Fruit fly (Drosophila melanogaster) whole organism, embryonic: ENCODE results near the gene CG9498.

ENCODE experiments used
- BEAF-32 ChIP-seq: fragments of 200-800 bp; sonication (Bioruptor generic); optimal IDR thresholded peaks from 3 replicates; lab custom pipeline; 2017; ENCODE audit warnings: missing biosample characterization, missing genetic modification characterization, mild to moderate bottlenecking, moderate library complexity, missing genetic modification reagents
- Bdp1 ChIP-seq: fragments of 200-800 bp; sonication (Bioruptor generic); optimal IDR thresholded peaks from 3 replicates; lab custom pipeline; 2016; ENCODE audit warnings: missing biosample characterization, missing genetic modification characterization
- CG10979 ChIP-seq: fragments of 200-800 bp; sonication (Bioruptor generic); optimal IDR thresholded peaks from 2 replicates; lab custom pipeline; 2018; ENCODE audit warnings: missing biosample characterization, mild to moderate bottlenecking, missing genetic modification characterization, moderate library complexity
- CG12236 ChIP-seq: fragments of 200-800 bp; sonication (Bioruptor generic); optimal IDR thresholded peaks from 2 replicates; lab custom pipeline; 2016; ENCODE audit warnings: missing biosample characterization, missing genetic modification characterization
- CG12299 ChIP-seq: fragments of 200-800 bp; sonication (Bioruptor generic); optimal IDR thresholded peaks from 2 replicates; lab custom pipeline; 2018; ENCODE audit warnings: missing biosample characterization, mild to moderate bottlenecking, missing genetic modification characterization
- CG12942 ChIP-seq: fragments of 200-800 bp; sonication (Bioruptor generic); optimal IDR thresholded peaks from 3 replicates; lab custom pipeline; 2016; ENCODE audit warnings: missing biosample characterization, missing genetic modification characterization
- CG13894 ChIP-seq: fragments of 200-800 bp; sonication (Bioruptor generic); optimal IDR thresholded peaks from 3 replicates; lab custom pipeline; 2018; ENCODE audit warnings: missing biosample characterization, mild to moderate bottlenecking, missing genetic modification characterization, moderate library complexity
- CG14860 ChIP-seq: fragments of 200-800 bp; sonication (Bioruptor generic); IDR thresholded peaks from 3 replicates; pipeline ENCODE4 v1.3.6; 2022; ENCODE audit warnings: missing biosample characterization, missing genetic modification characterization; ENCODE audit not compliant: partially characterized antibody
- CG16813 ChIP-seq: fragments of 200-800 bp; sonication (Bioruptor generic); IDR thresholded peaks from 3 replicates; pipeline ENCODE4 v1.3.6; 2022; ENCODE audit warnings: missing biosample characterization, missing genetic modification characterization; ENCODE audit not compliant: partially characterized antibody
- CG17802 ChIP-seq: fragments of 200-800 bp; sonication (Bioruptor generic); optimal IDR thresholded peaks from 2 replicates; lab custom pipeline; 2018; ENCODE audit warnings: missing biosample characterization, mild to moderate bottlenecking, missing genetic modification characterization, moderate library complexity
- CG18011 ChIP-seq: fragments of 200-800 bp; sonication (Bioruptor generic); optimal IDR thresholded peaks from 2 replicates; lab custom pipeline; 2017; ENCODE audit warnings: missing biosample characterization, missing genetic modification characterization, mild to moderate bottlenecking, moderate library complexity, missing genotype
- CG18262 ChIP-seq: fragments of 200-800 bp; optimal IDR thresholded peaks from 3 replicates; lab custom pipeline; 2019; ENCODE audit warnings: missing biosample characterization, mild to moderate bottlenecking, missing genetic modification characterization, moderate library complexity
- CG2678 ChIP-seq: fragments of 200-800 bp; sonication (Bioruptor generic); optimal IDR thresholded peaks from 3 replicates; lab custom pipeline; 2019; ENCODE audit warnings: missing biosample characterization, mild to moderate bottlenecking, missing genetic modification characterization, moderate library complexity
- CG2875 ChIP-seq: fragments of 200-800 bp; sonication (Bioruptor generic); optimal IDR thresholded peaks from 2 replicates; lab custom pipeline; 2017; ENCODE audit warnings: missing biosample characterization, mild to moderate bottlenecking, missing genetic modification characterization, missing genetic modification reagents
- CG2889 ChIP-seq: fragments of 200-800 bp; sonication (Bioruptor generic); IDR thresholded peaks from 3 replicates; pipeline ENCODE4 v1.3.6; 2022; ENCODE audit warnings: missing biosample characterization, missing genetic modification characterization
- CG34422 ChIP-seq: fragments of 200-800 bp; sonication (Bioruptor generic); IDR thresholded peaks from 3 replicates; pipeline ENCODE4 v1.3.6; 2022; ENCODE audit warnings: missing biosample characterization, missing genetic modification characterization
- CG4424 ChIP-seq: fragments of 200-800 bp; sonication (Bioruptor generic); optimal IDR thresholded peaks from 3 replicates; lab custom pipeline; 2016; ENCODE audit warnings: missing biosample characterization, missing genetic modification characterization
- CG6854 ChIP-seq: fragments of 200-800 bp; sonication (Bioruptor generic); optimal IDR thresholded peaks from 3 replicates; lab custom pipeline; 2017; ENCODE audit warnings: missing biosample characterization, mild to moderate bottlenecking, missing genetic modification characterization
- Deaf1 ChIP-seq: fragments of 200-800 bp; optimal IDR thresholded peaks from 3 replicates; lab custom pipeline; 2019; ENCODE audit warnings: missing biosample characterization, mild to moderate bottlenecking, missing genetic modification characterization, moderate library complexity
- Dll ChIP-seq: fragments of 200-800 bp; sonication (Bioruptor generic); IDR thresholded peaks from 4 replicates; pipeline ENCODE4 v1.3.6; 2022; ENCODE audit warnings: missing biosample characterization, missing genetic modification characterization; ENCODE audit not compliant: partially characterized antibody
- Dp ChIP-seq: fragments of 200-800 bp; sonication (Bioruptor generic); optimal IDR thresholded peaks from 2 replicates; lab custom pipeline; 2018; ENCODE audit warnings: missing biosample characterization, mild to moderate bottlenecking, missing genetic modification characterization, moderate library complexity
- E2f1 ChIP-seq: fragments of 200-800 bp; sonication (Bioruptor generic); IDR thresholded peaks from 2 replicates; pipeline ENCODE4 v1.3.6; 2022; ENCODE audit warnings: missing biosample characterization, missing genetic modification characterization
- Fer2 ChIP-seq: fragments of 200-800 bp; sonication (Bioruptor generic); optimal IDR thresholded peaks from 2 replicates; lab custom pipeline; 2018; ENCODE audit warnings: missing biosample characterization, mild to moderate bottlenecking, missing genetic modification characterization, moderate library complexity
- Gug ChIP-seq: fragments of 200-800 bp; sonication (Bioruptor generic); IDR thresholded peaks from 4 replicates; pipeline ENCODE4 v1.3.6; 2022; ENCODE audit warnings: missing biosample characterization, missing genetic modification characterization
- MESR4 ChIP-seq: fragments of 200-800 bp; sonication (Bioruptor generic); optimal IDR thresholded peaks from 2 replicates; lab custom pipeline; 2018; ENCODE audit warnings: missing biosample characterization, mild to moderate bottlenecking, missing genetic modification characterization, moderate library complexity
- Meics ChIP-seq: fragments of 200-800 bp; sonication (Bioruptor generic); optimal IDR thresholded peaks from 2 replicates; lab custom pipeline; 2017; ENCODE audit warnings: missing biosample characterization, mild to moderate bottlenecking, missing genetic modification characterization
- Mrtf ChIP-seq: fragments of 200-800 bp; sonication (Bioruptor generic); IDR thresholded peaks from 3 replicates; pipeline ENCODE4 v1.3.6; 2022; ENCODE audit warnings: missing biosample characterization, missing genetic modification characterization
- NK7.1 ChIP-seq: fragments of 200-800 bp; sonication (Bioruptor generic); optimal IDR thresholded peaks from 3 replicates; lab custom pipeline; 2016; ENCODE audit warnings: missing biosample characterization, missing genetic modification characterization
- Sox102F ChIP-seq: fragments of 200-800 bp; sonication (Bioruptor generic); optimal IDR thresholded peaks from 2 replicates; lab custom pipeline; 2018; ENCODE audit warnings: missing biosample characterization, mild to moderate bottlenecking, missing genetic modification characterization, moderate library complexity
- Trl ChIP-seq, 3 experiments: fragments of >200 bp in 2 of 3; fragments of 200-800 bp in 1 of 3; sonication (Bioruptor generic) in 1 of 3; optimal IDR thresholded peaks; 2 replicates in 1 of 3; 3 replicates in 2 of 3; lab custom pipeline; 2016 to 2017; ENCODE audit warnings: missing biosample characterization in 1 of 3, missing genetic modification characterization in 1 of 3
- Vsx1 ChIP-seq: fragments of 200-800 bp; sonication (Bioruptor generic); optimal IDR thresholded peaks from 2 replicates; lab custom pipeline; 2017; ENCODE audit warnings: missing biosample characterization, mild to moderate bottlenecking, missing genetic modification characterization, missing genetic modification reagents
- al ChIP-seq: fragments of 200-800 bp; sonication (Bioruptor generic); IDR thresholded peaks from 2 replicates; pipeline ENCODE4 v1.3.6; 2022; ENCODE audit warnings: missing biosample characterization, missing genetic modification characterization
- amos ChIP-seq: fragments of 200-800 bp; sonication (Bioruptor generic); IDR thresholded peaks from 2 replicates; pipeline ENCODE4 v1.3.6; 2022; ENCODE audit warnings: missing biosample characterization, missing genetic modification characterization; ENCODE audit not compliant: partially characterized antibody
- bcd ChIP-seq: fragments of 200-800 bp; sonication (Bioruptor generic); optimal IDR thresholded peaks from 2 replicates; lab custom pipeline; 2017; ENCODE audit warnings: missing biosample characterization, mild to moderate bottlenecking, missing genetic modification characterization
- br ChIP-seq: fragments of >200 bp; optimal IDR thresholded peaks from 2 replicates; lab custom pipeline; 2017
- corto ChIP-seq: fragments of 200-800 bp; sonication (Bioruptor generic); optimal IDR thresholded peaks from 2 replicates; lab custom pipeline; 2016; ENCODE audit warnings: missing biosample characterization, mild to moderate bottlenecking, missing genetic modification characterization, moderate library complexity
- dysf ChIP-seq: fragments of 200-800 bp; sonication (Bioruptor generic); IDR thresholded peaks from 3 replicates; pipeline ENCODE4 v1.3.6; 2022; ENCODE audit warnings: missing biosample characterization, missing genetic modification characterization
- gcm2 ChIP-seq: fragments of 200-800 bp; sonication (Bioruptor generic); optimal IDR thresholded peaks from 2 replicates; lab custom pipeline; 2016; ENCODE audit warnings: missing biosample characterization, missing genetic modification characterization
- ham ChIP-seq: fragments of 200-800 bp; sonication (Bioruptor generic); IDR thresholded peaks from 2 replicates; pipeline ENCODE4 v1.3.6; 2022; ENCODE audit warnings: missing biosample characterization, missing genetic modification characterization
- her ChIP-seq: fragments of 200-800 bp; sonication (Bioruptor generic); optimal IDR thresholded peaks from 2 replicates; lab custom pipeline; 2016; ENCODE audit warnings: missing biosample characterization, missing genetic modification characterization
- kni ChIP-seq: fragments of 200-800 bp; sonication (Bioruptor generic); optimal IDR thresholded peaks from 3 replicates; lab custom pipeline; 2017; ENCODE audit warnings: mild to moderate bottlenecking, missing biosample characterization, missing genetic modification reagents, missing genetic modification characterization
- lilli ChIP-seq: fragments of 200-800 bp; sonication (Bioruptor generic); optimal IDR thresholded peaks from 3 replicates; lab custom pipeline; 2016; ENCODE audit warnings: missing biosample characterization, missing genetic modification characterization
- lmd ChIP-seq: fragments of 200-800 bp; sonication (Bioruptor generic); IDR thresholded peaks from 2 replicates; pipeline ENCODE4 v1.3.6; 2022; ENCODE audit warnings: missing biosample characterization, missing genetic modification characterization
- mirr ChIP-seq: fragments of 200-800 bp; sonication (Bioruptor generic); optimal IDR thresholded peaks from 3 replicates; lab custom pipeline; 2018; ENCODE audit warnings: missing biosample characterization, mild to moderate bottlenecking, missing genetic modification characterization
- mld ChIP-seq: fragments of 200-800 bp; sonication (Bioruptor generic); IDR thresholded peaks from 3 replicates; pipeline ENCODE4 v1.3.6; 2022; ENCODE audit warnings: missing biosample characterization, missing genetic modification characterization; ENCODE audit not compliant: partially characterized antibody
- psq ChIP-seq: fragments of 200-800 bp; sonication (Bioruptor generic); optimal IDR thresholded peaks from 2 replicates; lab custom pipeline; 2017; ENCODE audit warnings: missing biosample characterization, missing genetic modification characterization
- sob ChIP-seq: fragments of 200-800 bp; sonication (Bioruptor generic); IDR thresholded peaks from 2 replicates; pipeline ENCODE4 v1.3.6; 2022; ENCODE audit warnings: missing biosample characterization, missing genetic modification characterization
- unpg ChIP-seq: fragments of 200-800 bp; sonication (Bioruptor generic); optimal IDR thresholded peaks from 3 replicates; lab custom pipeline; 2018; ENCODE audit warnings: missing biosample characterization, mild to moderate bottlenecking, missing genetic modification characterization, moderate library complexity
- vfl ChIP-seq: fragments of 200-800 bp; sonication (Bioruptor generic); optimal IDR thresholded peaks from 2 replicates; lab custom pipeline; 2016; ENCODE audit warnings: missing biosample characterization, missing genetic modification characterization
- wor ChIP-seq: fragments of 200-800 bp; sonication (Bioruptor generic); IDR thresholded peaks from 2 replicates; pipeline ENCODE4 v1.3.6; 2022; ENCODE audit warnings: missing biosample characterization, missing genetic modification characterization

The CG9498 gene

DNA sequence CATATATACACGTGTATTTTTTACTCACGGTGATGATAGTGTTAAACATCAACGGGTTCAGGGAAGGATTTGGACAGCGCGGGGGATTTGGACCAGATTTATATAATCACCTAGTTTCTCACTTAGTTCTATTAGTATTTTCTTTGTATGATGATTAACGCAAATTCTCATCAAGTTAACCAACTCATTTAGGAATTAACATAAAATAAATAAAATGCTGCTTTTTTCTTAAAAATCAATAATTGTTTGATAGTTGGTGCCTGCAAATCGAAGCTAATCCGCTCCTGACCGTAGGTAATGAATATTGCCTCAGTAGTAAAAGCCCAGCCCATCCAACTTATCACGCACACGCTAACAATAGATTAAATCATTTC is 962 bp upstream of the CG9498 start (continued):
- peak; percentile 55 for TF ChIP-seq CG12942 (GFP tag; lab: Kevin White, UChicago)
- TF ChIP-seq CG13894 (tag; lab: Kevin White, UChicago), result peak; percentile 88
- TF ChIP-seq CG17802 (tag; lab: Kevin White, UChicago), result peak; percentile 35
- peak; percentile 74 for TF ChIP-seq CG10979 (tag; lab: Kevin White, UChicago)
- peak; percentile 56; the same call in 2 of the 3 replicates for TF ChIP-seq CG16813
- TF ChIP-seq kni, result peak; percentile 16
- TF ChIP-seq Fer2 (tag; lab: Kevin White, UChicago), result peak; percentile 83
- TF ChIP-seq CG14860 (GFP tag; lab: Robert Waterston, UW), result no peak
- TF ChIP-seq wor (GFP tag; lab: Robert Waterston, UW), result peak; percentile 74
- TF ChIP-seq CG34422 (GFP tag; lab: Robert Waterston, UW), result peak; percentile 87
- TF ChIP-seq Meics (GFP tag; lab: Kevin White, UChicago), result peak; percentile 87
- no peak for TF ChIP-seq br (lab: Kevin White, UChicago)
- no peak for TF ChIP-seq Dll
- TF ChIP-seq Mrtf, result peak; percentile 82
- peak; percentile 74; the same call in 3 of the 4 replicates for TF ChIP-seq Gug (GFP tag; lab: Robert Waterston, UW)
- TF ChIP-seq CG2678, result peak; percentile 96
- TF ChIP-seq al, result peak; percentile 82
- TF ChIP-seq Bdp1 (GFP tag; lab: Kevin White, UChicago), result peak; percentile 57
- no peak for TF ChIP-seq CG2875 (GFP tag; lab: Kevin White, UChicago)
- TF ChIP-seq mirr (GFP tag; lab: Kevin White, UChicago), result peak; percentile 25
- TF ChIP-seq sob, result peak; percentile 92
- peak; percentile 56 for TF ChIP-seq Vsx1 (GFP tag; lab: Kevin White, UChicago)
- peak; percentile 29 for TF ChIP-seq CG12236 (GFP tag; lab: Kevin White, UChicago)
- peak; percentile 79 for TF ChIP-seq vfl (GFP tag; lab: Kevin White, UChicago)
- TF ChIP-seq Deaf1 (tag; lab: Kevin White, UChicago), result peak; percentile 66
- TF ChIP-seq gcm2 (GFP tag; lab: Kevin White, UChicago), result no peak
- peak; percentile 72 for TF ChIP-seq CG6854 (GFP tag; lab: Kevin White, UChicago)
- TF ChIP-seq E2f1 (GFP tag; lab: Robert Waterston, UW), result peak; percentile 85
- TF ChIP-seq lilli (GFP tag; lab: Kevin White, UChicago), result peak; percentile 89
- TF ChIP-seq lmd (GFP tag; lab: Robert Waterston, UW), result peak; percentile 90
- peak; percentile 78 for TF ChIP-seq CG4424 (GFP tag; lab: Kevin White, UChicago)
- peak; percentile 66 for TF ChIP-seq NK7.1
- peak; percentile 94 for TF ChIP-seq dysf
- TF ChIP-seq psq (GFP tag; lab: Kevin White, UChicago), result no peak
- peak; percentile 38; the same call in 1 of the 2 replicates for TF ChIP-seq amos (GFP tag; lab: Robert Waterston, UW)
- TF ChIP-seq CG18011 (GFP tag; lab: Kevin White, UChicago), result peak; percentile 55
- no peak for TF ChIP-seq mld (GFP tag; lab: Robert Waterston, UW)
- no peak for TF ChIP-seq MESR4 (GFP tag; lab: Kevin White, UChicago)
- TF ChIP-seq CG12299, result peak; percentile 87
- TF ChIP-seq ham (GFP tag; lab: Robert Waterston, UW), result peak; percentile 51; the same call in 1 of the 2 replicates
- peak; percentile 71 for TF ChIP-seq CG2889
- no peak for TF ChIP-seq Trl (optimal IDR thresholded peaks at IDR 0.05; lab: Kevin White, UChicago)
- TF ChIP-seq Trl (GFP tag; optimal IDR thresholded peaks at IDR 0.05; lab: Kevin White, UChicago), result peak; percentile 69
- TF ChIP-seq Dp (GFP tag; lab: Kevin White, UChicago), result no peak
- TF ChIP-seq unpg (GFP tag; lab: Kevin White, UChicago), result peak; percentile 83
- no peak for TF ChIP-seq corto
- TF ChIP-seq bcd, result peak; percentile 84
- peak; percentile 75 for TF ChIP-seq her (GFP tag; lab: Kevin White, UChicago)
- TF ChIP-seq BEAF-32 (GFP tag; lab: Kevin White, UChicago), result no peak
- TF ChIP-seq CG18262 (tag; lab: Kevin White, UChicago), result peak; percentile 74
- TF ChIP-seq Sox102F (GFP tag; lab: Kevin White, UChicago), result peak; percentile 79
